Fruit fly (Drosophila melanogaster): ENCODE results near the gene EAChm.

- no peak for TF ChIP-seq CG8478 (optimal IDR thresholded peaks at IDR 0.05)
- TF ChIP-seq psq (optimal IDR thresholded peaks at IDR 0.05), result no peak
- no peak for TF ChIP-seq Dll (optimal IDR thresholded peaks at IDR 0.05)
- TF ChIP-seq usp (GFP tag; optimal IDR thresholded peaks at IDR 0.05), result no peak
- no peak for TF ChIP-seq pan (optimal IDR thresholded peaks at IDR 0.05)
- no peak for TF ChIP-seq EcR (GFP tag; optimal IDR thresholded peaks at IDR 0.05)
These were observed 17.6 kb downstream of the EAChm start for dm6 chr3L:15072149-15072548.
